Worm (Caenorhabditis elegans) whole organism, young adult: Measurements from ENCODE around the gene Y41C4A.7.

Experiments
- B0261.1 ChIP-seq: sonication (generic microtip); optimal IDR thresholded peaks from 2 replicates; lab custom pipeline; 2016; ENCODE audit warnings: mild to moderate bottlenecking, missing genetic modification characterization, moderate library complexity, missing compliant biosample characterization
- B0336.3 ChIP-seq: fragments of 200-800 bp; sonication (Bioruptor generic); IDR thresholded peaks from 2 replicates; pipeline ENCODE4 v1.3.6; 2022; ENCODE audit warnings: missing genetic modification characterization, missing compliant biosample characterization
- C17E4.6 ChIP-seq: fragments of 200-800 bp; sonication (Bioruptor generic); IDR thresholded peaks from 2 replicates; pipeline ENCODE4 v1.3.6; 2022; ENCODE audit warnings: missing genetic modification reagents, missing genetic modification characterization, missing compliant biosample characterization
- F10E7.11 ChIP-seq: sonication (generic microtip); optimal IDR thresholded peaks from 2 replicates; lab custom pipeline; 2017; ENCODE audit warnings: mild to moderate bottlenecking, missing genetic modification characterization, moderate library complexity, missing compliant biosample characterization
- F22D6.2 ChIP-seq: sonication (generic microtip); optimal IDR thresholded peaks from 2 replicates; lab custom pipeline; 2016; ENCODE audit warnings: mild to moderate bottlenecking, missing genetic modification characterization, missing compliant biosample characterization
- F49E8.2 ChIP-seq: sonication (generic microtip); optimal IDR thresholded peaks from 3 replicates; lab custom pipeline; 2017; ENCODE audit warnings: missing genetic modification characterization, mild to moderate bottlenecking, missing compliant biosample characterization, antibody characterized with exemption, moderate library complexity; ENCODE audit not compliant: insufficient read depth
- F55B11.4 ChIP-seq: sonication (generic microtip); optimal IDR thresholded peaks from 2 replicates; lab custom pipeline; 2016; ENCODE audit warnings: missing compliant biosample characterization, missing genetic modification characterization, borderline replicate concordance; ENCODE audit not compliant: insufficient read depth
- F57A8.1 ChIP-seq: fragments of 200-800 bp; sonication (Bioruptor generic); optimal IDR thresholded peaks from 2 replicates; lab custom pipeline; 2018; ENCODE audit warnings: mild to moderate bottlenecking, missing genetic modification characterization, moderate library complexity, missing compliant biosample characterization
- F57C9.4 ChIP-seq: sonication (generic microtip); optimal IDR thresholded peaks from 2 replicates; lab custom pipeline; 2017; ENCODE audit warnings: mild to moderate bottlenecking, missing genetic modification characterization, missing compliant biosample characterization
- K11D2.4 ChIP-seq: fragments of 200-800 bp; sonication (Bioruptor generic); IDR thresholded peaks from 2 replicates; pipeline ENCODE4 v1.3.6; 2022; ENCODE audit warnings: missing genetic modification reagents, missing genetic modification characterization, missing compliant biosample characterization
- T26A5.8 ChIP-seq: sonication (generic microtip); optimal IDR thresholded peaks from 2 replicates; lab custom pipeline; 2016; ENCODE audit warnings: missing genetic modification characterization, missing compliant biosample characterization
- Y56A3A.18 ChIP-seq: fragments of 200-800 bp; sonication (Bioruptor generic); IDR thresholded peaks from 2 replicates; pipeline ENCODE4 v1.3.6; 2022; ENCODE audit warnings: missing genetic modification reagents, missing genetic modification characterization, missing compliant biosample characterization
- akir-1 ChIP-seq: fragments of 200-800 bp; sonication (Bioruptor generic); optimal IDR thresholded peaks from 2 replicates; lab custom pipeline; 2018; ENCODE audit warnings: mild to moderate bottlenecking, missing genetic modification characterization, moderate library complexity, missing compliant biosample characterization
- bed-2 ChIP-seq: fragments of 200-800 bp; sonication (Bioruptor generic); IDR thresholded peaks from 2 replicates; pipeline ENCODE4 v1.3.6; 2022; ENCODE audit warnings: missing genetic modification reagents, missing genetic modification characterization, missing compliant biosample characterization
- ccch-3 ChIP-seq: fragments of 200-800 bp; sonication (Bioruptor generic); optimal IDR thresholded peaks from 2 replicates; lab custom pipeline; 2018; ENCODE audit warnings: mild to moderate bottlenecking, missing genetic modification characterization, missing compliant biosample characterization
- cebp-1 ChIP-seq, 2 experiments: fragments of 200-800 bp in 1 of 2; sonication (Bioruptor generic) in 1 of 2; sonication (generic microtip) in 1 of 2; IDR thresholded peaks in 1 of 2; optimal IDR thresholded peaks in 1 of 2; 2 replicates each; pipeline versions ENCODE4 v1.3.6 to Lab custom; 2017 to 2022; ENCODE audit warnings: missing compliant biosample characterization in 2 of 2, missing genetic modification characterization in 2 of 2, mild to moderate bottlenecking in 1 of 2, missing genetic modification reagents in 1 of 2, moderate library complexity in 1 of 2
- ceh-100 ChIP-seq: fragments of 200-800 bp; sonication (Bioruptor generic); IDR thresholded peaks from 2 replicates; pipeline ENCODE4 v1.3.6; 2022; ENCODE audit warnings: missing genetic modification reagents, missing genetic modification characterization, missing compliant biosample characterization
- ceh-58 ChIP-seq: fragments of 200-800 bp; sonication (Bioruptor generic); IDR thresholded peaks from 2 replicates; pipeline ENCODE4 v1.3.6; 2022; ENCODE audit warnings: missing genetic modification characterization, missing compliant biosample characterization
- ceh-91 ChIP-seq: fragments of 200-800 bp; sonication (Bioruptor generic); IDR thresholded peaks from 2 replicates; pipeline ENCODE4 v1.3.6; 2022; ENCODE audit warnings: missing genetic modification reagents, missing genetic modification characterization, missing compliant biosample characterization
- chd-7 ChIP-seq: sonication (generic microtip); optimal IDR thresholded peaks from 2 replicates; lab custom pipeline; 2016; ENCODE audit warnings: mild to moderate bottlenecking, missing genetic modification characterization, moderate library complexity, missing compliant biosample characterization
- die-1 ChIP-seq: sonication (generic microtip); optimal IDR thresholded peaks from 2 replicates; lab custom pipeline; 2016; ENCODE audit warnings: missing genotype, mild to moderate bottlenecking, missing genetic modification characterization, missing compliant biosample characterization
- egl-44 ChIP-seq: fragments of 200-800 bp; sonication (Bioruptor generic); IDR thresholded peaks from 2 replicates; pipeline ENCODE4 v1.3.6; 2022; ENCODE audit warnings: missing genetic modification reagents, missing genetic modification characterization, missing compliant biosample characterization
- ekl-4 ChIP-seq: fragments of 200-800 bp; sonication (Bioruptor generic); IDR thresholded peaks from 2 replicates; pipeline ENCODE4 v1.3.6; 2022; ENCODE audit warnings: missing genetic modification reagents, missing genetic modification characterization, missing compliant biosample characterization
- fkh-3 ChIP-seq: sonication (generic microtip); optimal IDR thresholded peaks from 2 replicates; lab custom pipeline; 2016; ENCODE audit warnings: mild to moderate bottlenecking, missing genetic modification characterization, missing compliant biosample characterization
- him-1 ChIP-seq: sonication (generic microtip); optimal IDR thresholded peaks from 2 replicates; lab custom pipeline; 2016; ENCODE audit warnings: missing genotype, missing genetic modification reagents, missing genetic modification characterization, missing compliant biosample characterization
- hlh-12 ChIP-seq: sonication (generic microtip); optimal IDR thresholded peaks from 2 replicates; lab custom pipeline; 2016; ENCODE audit warnings: missing genetic modification characterization, missing compliant biosample characterization
- hlh-26 ChIP-seq: fragments of 200-800 bp; sonication (Bioruptor generic); conservative IDR thresholded peaks from 2 replicates; pipeline ENCODE4 v1.3.6; 2022; ENCODE audit warnings: missing genetic modification reagents, missing genetic modification characterization, missing compliant biosample characterization
- hmg-1.2 ChIP-seq: fragments of 200-800 bp; sonication (Bioruptor generic); IDR thresholded peaks from 2 replicates; pipeline ENCODE4 v1.3.6; 2022; ENCODE audit warnings: missing genetic modification reagents, missing genetic modification characterization, missing compliant biosample characterization
- hsf-1 ChIP-seq: fragments of 200-800 bp; sonication (Bioruptor generic); IDR thresholded peaks from 2 replicates; pipeline ENCODE4 v1.3.6; 2022; ENCODE audit warnings: missing genetic modification reagents, missing genetic modification characterization, missing compliant biosample characterization
- let-526 ChIP-seq: fragments of 200-800 bp; sonication (Bioruptor generic); IDR thresholded peaks from 2 replicates; pipeline ENCODE4 v1.3.6; 2022; ENCODE audit warnings: missing genetic modification reagents, missing genetic modification characterization, missing compliant biosample characterization
- let-607 ChIP-seq, 2 experiments: fragments of 200-800 bp in 1 of 2; sonication (Bioruptor generic) in 1 of 2; sonication (generic microtip) in 1 of 2; optimal IDR thresholded peaks; 2 replicates each; lab custom pipeline; 2016 to 2018; ENCODE audit warnings: mild to moderate bottlenecking in 2 of 2, missing compliant biosample characterization in 2 of 2, missing genetic modification characterization in 2 of 2, moderate library complexity in 2 of 2, missing genotype in 1 of 2
- lin-26 ChIP-seq: fragments of 200-800 bp; sonication (Bioruptor generic); IDR thresholded peaks from 2 replicates; pipeline ENCODE4 v1.3.6; 2022; ENCODE audit warnings: missing genetic modification reagents, missing genetic modification characterization, missing compliant biosample characterization
- lin-40 ChIP-seq: sonication (generic microtip); optimal IDR thresholded peaks from 2 replicates; lab custom pipeline; 2016; ENCODE audit warnings: missing genetic modification characterization, mild to moderate bottlenecking, missing compliant biosample characterization, missing genotype, missing genetic modification reagents
- lin-54 ChIP-seq: fragments of 200-800 bp; sonication (Bioruptor generic); optimal IDR thresholded peaks from 2 replicates; lab custom pipeline; 2018; ENCODE audit warnings: mild to moderate bottlenecking, missing genetic modification characterization, missing compliant biosample characterization
- lsl-1 ChIP-seq: fragments of 200-800 bp; sonication (Bioruptor generic); optimal IDR thresholded peaks from 2 replicates; lab custom pipeline; 2018; ENCODE audit warnings: mild to moderate bottlenecking, missing genetic modification characterization, moderate library complexity, missing compliant biosample characterization
- mcd-1 ChIP-seq: fragments of 200-800 bp; sonication (Bioruptor generic); IDR thresholded peaks from 2 replicates; pipeline ENCODE4 v1.3.6; 2022; ENCODE audit warnings: missing genetic modification reagents, missing genetic modification characterization, missing compliant biosample characterization
- nfya-1 ChIP-seq: sonication (generic microtip); optimal IDR thresholded peaks from 2 replicates; lab custom pipeline; 2017; ENCODE audit warnings: antibody characterized with exemption, missing compliant biosample characterization, missing genetic modification characterization, borderline replicate concordance; ENCODE audit not compliant: insufficient read depth
- nhr-27 ChIP-seq: fragments of 200-800 bp; sonication (Bioruptor generic); optimal IDR thresholded peaks from 2 replicates; lab custom pipeline; 2018; ENCODE audit warnings: mild to moderate bottlenecking, missing genetic modification characterization, moderate library complexity, missing compliant biosample characterization
- rec-8 ChIP-seq, 2 experiments: sonication (generic microtip); optimal IDR thresholded peaks; 2 replicates each; lab custom pipeline; 2016; ENCODE audit warnings: mild to moderate bottlenecking in 2 of 2, missing genetic modification characterization in 2 of 2, missing genetic modification reagents in 2 of 2, missing genotype in 2 of 2, missing biosample characterization in 1 of 2, missing compliant biosample characterization in 1 of 2, moderate library complexity in 1 of 2
- repo-1 ChIP-seq: sonication (generic microtip); optimal IDR thresholded peaks from 2 replicates; lab custom pipeline; 2017; ENCODE audit warnings: mild to moderate bottlenecking, missing genetic modification characterization, missing compliant biosample characterization
- snpc-1.1 ChIP-seq: sonication (generic microtip); optimal IDR thresholded peaks from 2 replicates; lab custom pipeline; 2017; ENCODE audit warnings: missing genetic modification characterization, mild to moderate bottlenecking, missing compliant biosample characterization, antibody characterized with exemption, moderate library complexity, missing genotype, missing genetic modification reagents; ENCODE audit not compliant: insufficient read depth
- snpc-1.3 ChIP-seq: sonication (generic microtip); optimal IDR thresholded peaks from 2 replicates; lab custom pipeline; 2017; ENCODE audit warnings: missing genetic modification characterization, mild to moderate bottlenecking, missing compliant biosample characterization, antibody characterized with exemption, moderate library complexity, missing genotype, missing genetic modification reagents; ENCODE audit not compliant: insufficient read depth
- zfh-2 ChIP-seq: fragments of 200-800 bp; sonication (Bioruptor generic); conservative IDR thresholded peaks from 2 replicates; pipeline ENCODE4 v1.3.6; 2022; ENCODE audit warnings: missing genetic modification reagents, missing genetic modification characterization, missing compliant biosample characterization
- ztf-18 ChIP-seq: sonication (generic microtip); optimal IDR thresholded peaks from 2 replicates; lab custom pipeline; 2016; ENCODE audit warnings: missing genotype, mild to moderate bottlenecking, missing genetic modification characterization, missing compliant biosample characterization
- ztf-22 ChIP-seq: fragments of 200-800 bp; sonication (Bioruptor generic); optimal IDR thresholded peaks from 2 replicates; lab custom pipeline; 2018; ENCODE audit warnings: mild to moderate bottlenecking, missing genetic modification characterization, moderate library complexity, missing compliant biosample characterization
- ztf-25 ChIP-seq: fragments of 200-800 bp; sonication (Bioruptor generic); IDR thresholded peaks from 2 replicates; pipeline ENCODE4 v1.3.6; 2022; ENCODE audit warnings: missing genetic modification reagents, missing genetic modification characterization, missing compliant biosample characterization
- ztf-3 ChIP-seq: fragments of 200-800 bp; sonication (Bioruptor generic); optimal IDR thresholded peaks from 2 replicates; lab custom pipeline; 2018; ENCODE audit warnings: mild to moderate bottlenecking, missing genetic modification characterization, missing compliant biosample characterization

Y41C4A.7 gene

ce11 chrIII:11694506-11694947, 4.1 kb upstream of the Y41C4A.7 start:
- TF ChIP-seq F22D6.2: no peak
- no peak for TF ChIP-seq lin-54 (GFP tag; lab: Kevin White, UChicago)
- no peak for TF ChIP-seq snpc-1.3 (tag; lab: Kevin White, UChicago)
- no peak for TF ChIP-seq die-1 (tag; lab: Kevin White, UChicago)
- TF ChIP-seq cebp-1 (GFP tag; IDR thresholded peaks at IDR 0.05; lab: Robert Waterston, UW): no peak
- peak; percentile 23 for TF ChIP-seq cebp-1 (tag; optimal IDR thresholded peaks at IDR 0.05; lab: Kevin White, UChicago)
- no peak for TF ChIP-seq F57A8.1 (GFP tag; lab: Kevin White, UChicago)
- 0 out of 2 replicates have a peak, but pooled peaks have one; percentile 56 for TF ChIP-seq lin-26
- peak; percentile 16 for TF ChIP-seq F57C9.4 (tag; lab: Kevin White, UChicago)
- no peak for TF ChIP-seq zfh-2 (GFP tag; lab: Robert Waterston, UW)
- no peak for TF ChIP-seq let-607 (tag; optimal IDR thresholded peaks at IDR 0.05; lab: Kevin White, UChicago)
- no peak for TF ChIP-seq rec-8 (tag; optimal IDR thresholded peaks at IDR 0.05; lab: Kevin White, UChicago)
- no peak for TF ChIP-seq snpc-1.1 (tag; lab: Kevin White, UChicago)
- TF ChIP-seq ccch-3 (GFP tag; lab: Kevin White, UChicago): no peak
- no peak for TF ChIP-seq ztf-18 (tag; lab: Kevin White, UChicago)
- no peak for TF ChIP-seq ceh-91 (GFP tag; lab: Robert Waterston, UW)
- TF ChIP-seq hmg-1.2 (GFP tag; lab: Robert Waterston, UW): no peak
- TF ChIP-seq let-526 (GFP tag; lab: Robert Waterston, UW): peak; percentile 58; the same call in 1 of the 2 replicates
- no peak for TF ChIP-seq Y56A3A.18 (GFP tag; lab: Robert Waterston, UW)
- no peak for TF ChIP-seq F55B11.4 (tag; lab: Kevin White, UChicago)
- no peak for TF ChIP-seq lin-40
- TF ChIP-seq C17E4.6 (GFP tag; lab: Robert Waterston, UW): no peak
- TF ChIP-seq nfya-1 (tag; lab: Kevin White, UChicago): no peak
- TF ChIP-seq ztf-25 (GFP tag; lab: Robert Waterston, UW): no peak
- TF ChIP-seq him-1 (tag; lab: Kevin White, UChicago): no peak
- TF ChIP-seq F49E8.2 (tag; lab: Kevin White, UChicago): no peak
- TF ChIP-seq mcd-1 (GFP tag; lab: Robert Waterston, UW): 0 out of 2 replicates have a peak, but pooled peaks have one; percentile 25
- peak; percentile 65; the same call in 1 of the 2 replicates for TF ChIP-seq B0336.3 (GFP tag; lab: Robert Waterston, UW)
- peak; percentile 45; the same call in 1 of the 2 replicates for TF ChIP-seq K11D2.4 (GFP tag; lab: Robert Waterston, UW)
- no peak for TF ChIP-seq fkh-3
- TF ChIP-seq hlh-26 (GFP tag; lab: Robert Waterston, UW): no peak
- TF ChIP-seq T26A5.8 (tag; lab: Kevin White, UChicago): no peak
- no peak for TF ChIP-seq hlh-12 (tag; lab: Kevin White, UChicago)
- no peak for TF ChIP-seq ekl-4 (GFP tag; lab: Robert Waterston, UW)
- TF ChIP-seq ceh-58 (GFP tag; lab: Robert Waterston, UW): no peak
- no peak for TF ChIP-seq ztf-3 (GFP tag; lab: Kevin White, UChicago)
- TF ChIP-seq egl-44: no peak
- 0 out of 2 replicates have a peak, but pooled peaks have one; percentile 19 for TF ChIP-seq hsf-1 (GFP tag; lab: Robert Waterston, UW)
- no peak for TF ChIP-seq B0261.1 (tag; lab: Kevin White, UChicago)
- TF ChIP-seq ztf-22 (GFP tag; lab: Kevin White, UChicago): no peak
- no peak for TF ChIP-seq nhr-27
- TF ChIP-seq bed-2: no peak
- no peak for TF ChIP-seq akir-1 (GFP tag; lab: Kevin White, UChicago)
- no peak for TF ChIP-seq F10E7.11 (tag; lab: Kevin White, UChicago)
- TF ChIP-seq lsl-1 (GFP tag; lab: Kevin White, UChicago): no peak
- no peak for TF ChIP-seq ceh-100
- peak; percentile 51 for TF ChIP-seq repo-1 (tag; lab: Kevin White, UChicago)
- TF ChIP-seq chd-7 (tag; lab: Kevin White, UChicago): no peak
